Fruit fly (Drosophila melanogaster) whole organism, embryonic: ENCODE measurements around the gene cic.

Source experiments
- ATbp ChIP-seq: fragments of 200-800 bp; sonication (Bioruptor generic); optimal IDR thresholded peaks from 2 replicates; lab custom pipeline; 2017; ENCODE audit warnings: missing biosample characterization, mild to moderate bottlenecking, missing genetic modification characterization, missing genetic modification reagents
- Awh ChIP-seq: fragments of 200-800 bp; sonication (Bioruptor generic); IDR thresholded peaks from 2 replicates; pipeline ENCODE4, ENCODE4 v1.3.6; 2022; ENCODE audit warnings: missing biosample characterization, missing genetic modification characterization
- CG10366 ChIP-seq: fragments of 200-800 bp; sonication (Bioruptor generic); IDR thresholded peaks from 2 replicates; pipeline ENCODE4 v1.3.6; 2022; ENCODE audit warnings: missing biosample characterization, missing genetic modification characterization
- CG11398 ChIP-seq: fragments of 200-800 bp; sonication (Bioruptor generic); optimal IDR thresholded peaks from 2 replicates; lab custom pipeline; 2016; ENCODE audit warnings: missing biosample characterization, missing genetic modification characterization
- CG12104 ChIP-seq: fragments of 200-800 bp; sonication (Bioruptor generic); optimal IDR thresholded peaks from 3 replicates; lab custom pipeline; 2016; ENCODE audit warnings: missing biosample characterization, missing genetic modification characterization
- CG15514 ChIP-seq: fragments of 200-800 bp; sonication (Bioruptor generic); optimal IDR thresholded peaks from 3 replicates; lab custom pipeline; 2017; ENCODE audit warnings: missing biosample characterization, missing genetic modification characterization, mild to moderate bottlenecking, moderate library complexity, missing genetic modification reagents
- CG1602 ChIP-seq: fragments of 200-800 bp; sonication (Bioruptor generic); optimal IDR thresholded peaks from 3 replicates; lab custom pipeline; 2016; ENCODE audit warnings: missing biosample characterization, missing genetic modification characterization
- CG1603 ChIP-seq: fragments of 200-800 bp; sonication (Bioruptor generic); optimal IDR thresholded peaks from 2 replicates; lab custom pipeline; 2019; ENCODE audit warnings: missing biosample characterization, mild to moderate bottlenecking, missing genetic modification characterization, moderate library complexity
- CG1647 ChIP-seq: fragments of 200-800 bp; sonication (Bioruptor generic); optimal IDR thresholded peaks from 3 replicates; lab custom pipeline; 2016; ENCODE audit warnings: missing biosample characterization, missing genetic modification characterization
- CG2712 ChIP-seq: fragments of 200-800 bp; optimal IDR thresholded peaks from 3 replicates; lab custom pipeline; 2019; ENCODE audit warnings: missing biosample characterization, mild to moderate bottlenecking, missing genetic modification characterization, moderate library complexity
- CG3065 ChIP-seq: fragments of 200-800 bp; sonication (Bioruptor generic); optimal IDR thresholded peaks from 2 replicates; lab custom pipeline; 2016; ENCODE audit warnings: missing biosample characterization, missing genetic modification characterization
- CG34224 ChIP-seq: fragments of 200-800 bp; sonication (Bioruptor generic); IDR thresholded peaks from 3 replicates; pipeline ENCODE4 v1.3.6; 2022; ENCODE audit warnings: missing biosample characterization, missing genetic modification characterization; ENCODE audit not compliant: partially characterized antibody
- CG34422 ChIP-seq: fragments of 200-800 bp; sonication (Bioruptor generic); IDR thresholded peaks from 3 replicates; pipeline ENCODE4 v1.3.6; 2022; ENCODE audit warnings: missing biosample characterization, missing genetic modification characterization
- CG3726 ChIP-seq: fragments of 200-800 bp; sonication (Bioruptor generic); IDR thresholded peaks from 3 replicates; pipeline ENCODE4, ENCODE4 v1.3.6; 2022; ENCODE audit warnings: missing biosample characterization, missing genetic modification characterization
- CG43689 ChIP-seq: fragments of 200-800 bp; sonication (Bioruptor generic); IDR thresholded peaks from 2 replicates; pipeline ENCODE4 v1.3.6; 2022; ENCODE audit warnings: missing biosample characterization, missing genetic modification characterization
- CG4854 ChIP-seq: fragments of 200-800 bp; sonication (Bioruptor generic); optimal IDR thresholded peaks from 2 replicates; lab custom pipeline; 2016; ENCODE audit warnings: missing biosample characterization, missing genetic modification characterization, inconsistent platforms
- CG5245 ChIP-seq: fragments of 200-800 bp; sonication (Bioruptor generic); optimal IDR thresholded peaks from 3 replicates; lab custom pipeline; 2016; ENCODE audit warnings: missing biosample characterization, missing genetic modification characterization
- CG5953 ChIP-seq: fragments of 200-800 bp; sonication (Bioruptor generic); IDR thresholded peaks from 2 replicates; pipeline ENCODE4 v1.3.6; 2022; ENCODE audit warnings: missing biosample characterization, missing genetic modification characterization
- CG6683 ChIP-seq: fragments of 200-800 bp; sonication (Bioruptor generic); optimal IDR thresholded peaks from 2 replicates; lab custom pipeline; 2017; ENCODE audit warnings: missing biosample characterization, mild to moderate bottlenecking, missing genetic modification characterization, missing genetic modification reagents
- CG8388 ChIP-seq: fragments of 200-800 bp; sonication (Bioruptor generic); optimal IDR thresholded peaks from 2 replicates; lab custom pipeline; 2019; ENCODE audit warnings: missing biosample characterization, mild to moderate bottlenecking, missing genetic modification characterization, moderate library complexity
- CG8924 ChIP-seq: fragments of 200-800 bp; optimal IDR thresholded peaks from 3 replicates; lab custom pipeline; 2019; ENCODE audit warnings: missing biosample characterization, mild to moderate bottlenecking, missing genetic modification characterization, moderate library complexity
- CG9876 ChIP-seq: fragments of 200-800 bp; sonication (Bioruptor generic); optimal IDR thresholded peaks from 2 replicates; lab custom pipeline; 2016; ENCODE audit warnings: missing biosample characterization, missing genetic modification characterization
- Camta ChIP-seq: fragments of 200-800 bp; sonication (Bioruptor generic); optimal IDR thresholded peaks from 2 replicates; lab custom pipeline; 2016; ENCODE audit warnings: missing biosample characterization, missing genetic modification characterization
- Dbx ChIP-seq: fragments of 200-800 bp; sonication (Bioruptor generic); IDR thresholded peaks from 3 replicates; pipeline ENCODE4 v1.3.6; 2022; ENCODE audit warnings: missing biosample characterization, missing genetic modification characterization
- Drgx ChIP-seq: fragments of 200-800 bp; sonication (Bioruptor generic); IDR thresholded peaks from 2 replicates; pipeline ENCODE4 v1.3.6; 2022; ENCODE audit warnings: missing biosample characterization, missing genetic modification characterization
- Gsc ChIP-seq: fragments of 200-800 bp; sonication (Bioruptor generic); IDR thresholded peaks from 2 replicates; pipeline ENCODE4 v1.3.6; 2022; ENCODE audit warnings: missing biosample characterization, missing genetic modification characterization
- H2.0 ChIP-seq: fragments of 200-800 bp; sonication (Bioruptor generic); IDR thresholded peaks from 2 replicates; pipeline ENCODE4 v1.3.6; 2022; ENCODE audit warnings: missing biosample characterization, missing genetic modification characterization
- Hr3 ChIP-seq: fragments of 200-800 bp; sonication (Bioruptor generic); optimal IDR thresholded peaks from 3 replicates; lab custom pipeline; 2016; ENCODE audit warnings: missing biosample characterization, missing genetic modification characterization
- MBD-R2 ChIP-seq: fragments of 200-800 bp; sonication (Bioruptor generic); IDR thresholded peaks from 2 replicates; pipeline ENCODE4 v1.3.6; 2022; ENCODE audit warnings: missing biosample characterization, missing genetic modification characterization
- Med ChIP-seq: fragments of 200-800 bp; sonication (Bioruptor generic); peaks from one replicate; lab custom pipeline; 2016; ENCODE audit warnings: missing biosample characterization, missing genetic modification characterization, mild to moderate bottlenecking, inconsistent platforms, moderate library complexity
- Meics ChIP-seq: fragments of 200-800 bp; sonication (Bioruptor generic); optimal IDR thresholded peaks from 2 replicates; lab custom pipeline; 2017; ENCODE audit warnings: missing biosample characterization, mild to moderate bottlenecking, missing genetic modification characterization
- Mrtf ChIP-seq: fragments of 200-800 bp; sonication (Bioruptor generic); IDR thresholded peaks from 3 replicates; pipeline ENCODE4 v1.3.6; 2022; ENCODE audit warnings: missing biosample characterization, missing genetic modification characterization
- Nf-YC ChIP-seq: fragments of 200-800 bp; optimal IDR thresholded peaks from 3 replicates; lab custom pipeline; 2019; ENCODE audit warnings: missing biosample characterization, mild to moderate bottlenecking, missing genetic modification characterization, moderate library complexity
- YL-1 ChIP-seq: fragments of 200-800 bp; sonication (Bioruptor generic); optimal IDR thresholded peaks from 3 replicates; lab custom pipeline; 2017; ENCODE audit warnings: missing biosample characterization, mild to moderate bottlenecking, missing genetic modification characterization
- chn ChIP-seq: fragments of 200-800 bp; sonication (Bioruptor generic); optimal IDR thresholded peaks from 2 replicates; lab custom pipeline; 2016; ENCODE audit warnings: missing biosample characterization, missing genetic modification characterization
- da ChIP-seq: fragments of 200-800 bp; sonication (Bioruptor generic); optimal IDR thresholded peaks from 2 replicates; lab custom pipeline; 2016; ENCODE audit warnings: missing biosample characterization, missing genetic modification characterization
- eve ChIP-seq, 2 experiments: fragments of >200 bp; optimal IDR thresholded peaks; 2 replicates each; lab custom pipeline; 2017; ENCODE audit warnings: missing biosample characterization in 2 of 2, missing genetic modification characterization in 2 of 2
- fu2 ChIP-seq: fragments of 200-800 bp; sonication (Bioruptor generic); optimal IDR thresholded peaks from 2 replicates; lab custom pipeline; 2016; ENCODE audit warnings: missing biosample characterization, missing genetic modification characterization
- gce ChIP-seq: fragments of 200-800 bp; sonication (Bioruptor generic); IDR thresholded peaks from 3 replicates; pipeline ENCODE4 v1.3.6; 2022; ENCODE audit warnings: missing biosample characterization, missing genetic modification characterization
- ken ChIP-seq: fragments of 200-800 bp; sonication (Bioruptor generic); IDR thresholded peaks from 3 replicates; pipeline ENCODE4 v1.3.6; 2022; ENCODE audit warnings: missing biosample characterization, missing genetic modification characterization
- lilli ChIP-seq: fragments of 200-800 bp; sonication (Bioruptor generic); optimal IDR thresholded peaks from 3 replicates; lab custom pipeline; 2016; ENCODE audit warnings: missing biosample characterization, missing genetic modification characterization
- pita ChIP-seq: fragments of 200-800 bp; sonication (Bioruptor generic); optimal IDR thresholded peaks from 2 replicates; lab custom pipeline; 2017; ENCODE audit warnings: missing biosample characterization, mild to moderate bottlenecking, missing genetic modification characterization
- prd ChIP-seq, 3 experiments: fragments of >200 bp in 2 of 3; fragments of 200-800 bp in 1 of 3; sonication (Bioruptor generic) in 1 of 3; optimal IDR thresholded peaks in 2 of 3; IDR thresholded peaks in 1 of 3; 2 replicates in 2 of 3; 3 replicates in 1 of 3; pipeline versions ENCODE4 v1.3.6 to Lab custom; 2017 to 2022; ENCODE audit warnings: missing biosample characterization in 1 of 3, missing genetic modification characterization in 1 of 3
- run ChIP-seq: fragments of 200-800 bp; sonication (Bioruptor generic); optimal IDR thresholded peaks from 3 replicates; lab custom pipeline; 2018; ENCODE audit warnings: missing biosample characterization, mild to moderate bottlenecking, missing genetic modification characterization
- schlank ChIP-seq: fragments of 200-800 bp; sonication (Bioruptor generic); optimal IDR thresholded peaks from 2 replicates; lab custom pipeline; 2018; ENCODE audit warnings: missing biosample characterization, mild to moderate bottlenecking, missing genetic modification characterization
- slou ChIP-seq: fragments of 200-800 bp; sonication (Bioruptor generic); optimal IDR thresholded peaks from 3 replicates; lab custom pipeline; 2016; ENCODE audit warnings: missing biosample characterization, missing genetic modification characterization
- sob ChIP-seq: fragments of 200-800 bp; sonication (Bioruptor generic); IDR thresholded peaks from 2 replicates; pipeline ENCODE4 v1.3.6; 2022; ENCODE audit warnings: missing biosample characterization, missing genetic modification characterization
- usp ChIP-seq: fragments of >200 bp; optimal IDR thresholded peaks from 2 replicates; lab custom pipeline; 2017; ENCODE audit warnings: missing biosample characterization, missing genetic modification characterization
- wdn ChIP-seq: fragments of 200-800 bp; sonication (Bioruptor generic); IDR thresholded peaks from 2 replicates; pipeline ENCODE4 v1.3.6; 2022; ENCODE audit warnings: missing biosample characterization, missing genetic modification characterization
- wek ChIP-seq: fragments of 200-800 bp; sonication (Bioruptor generic); optimal IDR thresholded peaks from 3 replicates; lab custom pipeline; 2018; ENCODE audit warnings: missing biosample characterization, mild to moderate bottlenecking, missing genetic modification characterization, moderate library complexity

cic gene

dm6 chr3R:20292030-20292879 is 39.7 kb downstream of the cic start (continued):
- TF ChIP-seq CG5245 (GFP tag; lab: Kevin White, UChicago) (peak; percentile 27), CG1603 (tag; lab: Kevin White, UChicago) (no peak), CG9876 (GFP tag; lab: Kevin White, UChicago) (no peak), da (peak; percentile 46), ken (GFP tag; lab: Robert Waterston, UW) (peak; percentile 41; the same call in 1 of the 3 replicates), prd (optimal IDR thresholded peaks at IDR 0.05; lab: Kevin White, UChicago) (no peak), prd (GFP tag; IDR thresholded peaks at IDR 0.05; lab: Robert Waterston, UW) (peak; percentile 76; the same call in 1 of the 3 replicates), pita (GFP tag; lab: Kevin White, UChicago) (no peak), schlank (tag; lab: Kevin White, UChicago) (no peak), CG8388 (peak; percentile 56), Nf-YC (no peak), Hr3 (GFP tag; lab: Kevin White, UChicago) (peak; percentile 67), CG11398 (no peak), CG4854 (GFP tag; lab: Kevin White, UChicago) (no peak), sob (no peak), CG3065 (no peak), CG12104 (GFP tag; lab: Kevin White, UChicago) (peak; percentile 9), CG2712 (tag; lab: Kevin White, UChicago) (peak; percentile 84), CG1647 (GFP tag; lab: Kevin White, UChicago) (no peak), CG1602 (GFP tag; lab: Kevin White, UChicago) (peak; percentile 66), slou (GFP tag; lab: Kevin White, UChicago) (no peak), gce (no peak), Camta (GFP tag; lab: Kevin White, UChicago) (peak; percentile 32), H2.0 (GFP tag; lab: Robert Waterston, UW) (peak; percentile 23; the same call in 1 of the 2 replicates), run (tag; lab: Kevin White, UChicago) (no peak), Awh (peak; percentile 53; the same call in 1 of the 2 replicates), CG5953 (GFP tag; lab: Robert Waterston, UW) (0 out of 2 replicates have a peak, but pooled peaks have one; percentile 32), CG15514 (GFP tag; lab: Kevin White, UChicago) (no peak), wdn (GFP tag; lab: Robert Waterston, UW) (no peak), Med (GFP tag; lab: Kevin White, UChicago) (peak; percentile 63), chn (GFP tag; lab: Kevin White, UChicago) (peak; percentile 70), Gsc (0 out of 2 replicates have a peak, but pooled peaks have one; percentile 15), CG34422 (GFP tag; lab: Robert Waterston, UW) (no peak), MBD-R2 (GFP tag; lab: Robert Waterston, UW) (no peak), YL-1 (GFP tag; lab: Kevin White, UChicago) (no peak), Dbx (GFP tag; lab: Robert Waterston, UW) (no peak), wek (no peak), Drgx (GFP tag; lab: Robert Waterston, UW) (no peak), fu2 (GFP tag; lab: Kevin White, UChicago) (no peak), ATbp (GFP tag; lab: Kevin White, UChicago) (peak; percentile 31), CG43689 (GFP tag; lab: Robert Waterston, UW) (no peak), usp (GFP tag; lab: Kevin White, UChicago) (no peak), Meics (GFP tag; lab: Kevin White, UChicago) (no peak), CG6683 (GFP tag; lab: Kevin White, UChicago) (no peak), CG3726 (GFP tag; lab: Robert Waterston, UW) (no peak), eve (GFP tag; optimal IDR thresholded peaks at IDR 0.05; lab: Kevin White, UChicago) (peak in 1 of 2 experiments; percentile 62), CG34224 (GFP tag; lab: Robert Waterston, UW) (no peak), CG10366 (GFP tag; lab: Robert Waterston, UW) (peak; percentile 34), lilli (GFP tag; lab: Kevin White, UChicago) (peak; percentile 50), Mrtf (GFP tag; lab: Robert Waterston, UW) (no peak), CG8924 (peak; percentile 77)
